Worm (Caenorhabditis elegans) whole organism, midembryonic: ENCODE measurements around the gene klp-7.
"Not testable (repeated sequence)": the region's sequence is repeated elsewhere in the genome, so short reads cannot be mapped to it uniquely, and the experiment has no call there.

Source experiments
- T22C8.4 ChIP-seq: fragments of 200-800 bp; sonication (Bioruptor generic); IDR thresholded peaks from 2 replicates; pipeline ENCODE4 v1.3.6; 2022; ENCODE audit warnings: missing genetic modification characterization, missing compliant biosample characterization
- cog-1 ChIP-seq: sonication (generic microtip); optimal IDR thresholded peaks from 2 replicates; lab custom pipeline; 2016; ENCODE audit warnings: missing genetic modification characterization, missing compliant biosample characterization
- flt-1 ChIP-seq: fragments of 200-800 bp; sonication (Bioruptor generic); IDR thresholded peaks from 2 replicates; pipeline ENCODE4 v1.3.6; 2022; ENCODE audit warnings: missing genetic modification characterization, missing compliant biosample characterization
- klf-2 ChIP-seq: fragments of 200-800 bp; sonication (Bioruptor generic); conservative IDR thresholded peaks from 2 replicates; pipeline ENCODE4 v1.3.6; 2022; ENCODE audit warnings: missing genetic modification reagents, missing genetic modification characterization, missing compliant biosample characterization
- med-1 ChIP-seq: sonication (generic microtip); optimal IDR thresholded peaks from 2 replicates; lab custom pipeline; 2017; ENCODE audit warnings: missing genetic modification characterization, mild to moderate bottlenecking, missing compliant biosample characterization, antibody characterized with exemption, missing genetic modification reagents; ENCODE audit not compliant: insufficient read depth
- ref-1 ChIP-seq: fragments of 200-800 bp; sonication (Bioruptor generic); conservative IDR thresholded peaks from 2 replicates; pipeline ENCODE4 v1.3.6; 2022; ENCODE audit warnings: missing genetic modification reagents, missing genetic modification characterization, missing compliant biosample characterization
- tab-1 ChIP-seq: fragments of 200-800 bp; sonication (Bioruptor generic); IDR thresholded peaks from 2 replicates; pipeline ENCODE4 v1.3.6; 2022; ENCODE audit warnings: missing genetic modification characterization, missing compliant biosample characterization
- ztf-23 ChIP-seq: fragments of 200-800 bp; sonication (Bioruptor generic); IDR thresholded peaks from 2 replicates; pipeline ENCODE4 v1.3.6; 2022; ENCODE audit warnings: missing genetic modification reagents, missing genetic modification characterization, missing compliant biosample characterization
- ztf-29 ChIP-seq: fragments of 200-800 bp; sonication (Bioruptor generic); IDR thresholded peaks from 2 replicates; pipeline ENCODE4 v1.3.6; 2022; ENCODE audit warnings: missing genetic modification reagents, missing genetic modification characterization, missing compliant biosample characterization

Gene klp-7

DNA sequence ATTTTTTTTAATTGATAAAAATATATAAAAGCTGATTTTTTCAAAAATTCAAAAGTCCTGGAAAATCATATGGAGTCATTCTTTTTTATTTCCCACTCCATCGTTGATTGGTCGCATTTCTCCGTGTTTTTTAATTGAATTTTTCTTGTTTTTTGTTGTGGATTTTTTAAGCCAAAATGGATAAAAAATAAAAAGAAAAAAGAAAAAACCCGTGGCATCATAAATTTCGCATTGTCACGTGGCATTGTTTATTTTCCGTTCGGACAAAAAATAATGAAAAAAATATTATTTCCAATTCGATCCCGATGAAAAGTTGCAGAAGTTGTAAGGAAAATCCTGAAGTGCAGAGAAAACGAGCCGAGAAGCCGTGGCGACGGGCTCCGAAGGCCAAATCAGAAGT is at the start of gene klp-7:
Gene klp-7, plus strand, starts transcription at position 301 of the 400 bp plus-strand sequence.
- TF ChIP-seq med-1 (GFP tag; lab: Kevin White, UChicago); ztf-23 (GFP tag; lab: Robert Waterston, UW); klf-2 (GFP tag; lab: Robert Waterston, UW): not testable (repeated sequence)

ce11 chrIII:10757540-10757939 is 48.2 kb upstream of the klp-7 start, which contains the start of gene rnf-113:
TSS of gene rnf-113 (minus strand) at chrIII:10757640.
- TF ChIP-seq ztf-23 (GFP tag; lab: Robert Waterston, UW), result no peak
- TF ChIP-seq med-1 (GFP tag; lab: Kevin White, UChicago), result no peak
- no peak for TF ChIP-seq cog-1 (tag; lab: Kevin White, UChicago)
- no peak for TF ChIP-seq ref-1 (GFP tag; lab: Robert Waterston, UW)
- no peak for TF ChIP-seq flt-1
- no peak for TF ChIP-seq T22C8.4 (GFP tag; lab: Robert Waterston, UW)
- TF ChIP-seq tab-1, result no peak
- TF ChIP-seq klf-2 (GFP tag; lab: Robert Waterston, UW), result no peak
- no peak for TF ChIP-seq ztf-29

DNA sequence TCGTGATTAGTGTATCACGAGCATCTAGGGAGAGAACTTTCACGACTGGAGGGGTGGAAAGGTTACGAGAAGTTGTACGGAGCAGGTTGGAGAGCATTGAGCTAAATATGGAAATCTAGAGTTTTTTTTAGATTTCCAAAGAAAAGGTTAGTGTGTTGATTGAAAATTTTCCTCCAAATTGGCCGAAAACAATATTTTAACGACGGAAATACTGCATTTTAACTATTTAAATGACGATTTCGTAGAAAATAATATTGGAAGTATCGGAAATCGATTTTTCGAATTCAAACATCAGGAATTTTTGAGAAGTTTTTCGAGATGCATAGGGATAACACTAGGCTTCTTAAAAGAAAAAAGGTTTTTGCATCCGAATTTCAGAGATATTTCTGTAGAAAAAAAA is 47.3 kb upstream of the klp-7 start, which contains the start of gene K01G5.10:
Gene K01G5.10, minus strand, starts transcription at position 101 of the 400 bp plus-strand sequence.
- TF ChIP-seq cog-1 (tag; lab: Kevin White, UChicago), result no peak
- no peak for TF ChIP-seq klf-2 (GFP tag; lab: Robert Waterston, UW)
- no peak for TF ChIP-seq ztf-23 (GFP tag; lab: Robert Waterston, UW)
- TF ChIP-seq tab-1, result no peak
- TF ChIP-seq T22C8.4 (GFP tag; lab: Robert Waterston, UW), result no peak
- TF ChIP-seq ztf-29, result no peak
- TF ChIP-seq med-1 (GFP tag; lab: Kevin White, UChicago), result no peak
- no peak for TF ChIP-seq ref-1 (GFP tag; lab: Robert Waterston, UW)
- no peak for TF ChIP-seq flt-1

ce11 chrIII:10759050-10760023 is 46.4 kb upstream of the klp-7 start, which contains the start of gene tasp-1:
TSS of gene tasp-1 (plus strand) at chrIII:10759307.
- TF ChIP-seq ztf-29 (peak; percentile 92), med-1 (GFP tag; lab: Kevin White, UChicago) (peak; percentile 83), ref-1 (GFP tag; lab: Robert Waterston, UW) (peak; percentile 80), tab-1 (peak; percentile 93), flt-1 (peak; percentile 98), cog-1 (tag; lab: Kevin White, UChicago) (peak; percentile 100), ztf-23 (GFP tag; lab: Robert Waterston, UW) (peak; percentile 100), T22C8.4 (GFP tag; lab: Robert Waterston, UW) (peak; percentile 100), klf-2 (GFP tag; lab: Robert Waterston, UW) (peak; percentile 93)

DNA sequence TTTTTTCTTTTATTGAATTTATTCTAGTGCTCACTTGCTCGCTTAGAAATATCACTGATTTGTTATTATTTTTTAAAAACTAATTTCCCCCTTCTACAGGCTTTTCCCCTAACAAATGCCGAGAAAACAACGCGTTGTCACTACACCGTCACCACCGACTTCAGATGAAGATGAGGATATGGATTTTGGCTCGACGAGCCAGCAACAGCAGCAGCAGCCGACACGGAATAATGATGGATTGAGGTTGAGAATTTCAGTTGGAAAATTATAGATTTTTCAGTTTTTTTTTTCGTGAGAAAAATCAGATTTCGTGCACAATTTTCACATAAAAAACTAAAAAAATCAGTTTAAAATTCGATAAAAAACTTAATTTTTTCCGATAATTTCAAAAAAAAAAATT is 42.7 kb upstream of the klp-7 start, which contains the start of gene dpy-28:
Gene dpy-28, plus strand, starts transcription at position 100 of the 400 bp plus-strand sequence.
- TF ChIP-seq flt-1, result no peak
- TF ChIP-seq ztf-29, result no peak
- TF ChIP-seq cog-1 (tag; lab: Kevin White, UChicago), result no peak
- no peak for TF ChIP-seq med-1 (GFP tag; lab: Kevin White, UChicago)
- TF ChIP-seq ref-1 (GFP tag; lab: Robert Waterston, UW), result no peak
- no peak for TF ChIP-seq T22C8.4 (GFP tag; lab: Robert Waterston, UW)
- no peak for TF ChIP-seq klf-2 (GFP tag; lab: Robert Waterston, UW)
- no peak for TF ChIP-seq ztf-23 (GFP tag; lab: Robert Waterston, UW)
- TF ChIP-seq tab-1, result no peak

- TF ChIP-seq ztf-29, result no peak
- TF ChIP-seq T22C8.4 (GFP tag; lab: Robert Waterston, UW), result no peak
- TF ChIP-seq med-1 (GFP tag; lab: Kevin White, UChicago), result no peak
- no peak for TF ChIP-seq tab-1
- no peak for TF ChIP-seq cog-1 (tag; lab: Kevin White, UChicago)
- no peak for TF ChIP-seq flt-1
- TF ChIP-seq ztf-23 (GFP tag; lab: Robert Waterston, UW), result no peak
- TF ChIP-seq klf-2 (GFP tag; lab: Robert Waterston, UW), result no peak
- no peak for TF ChIP-seq ref-1 (GFP tag; lab: Robert Waterston, UW)
These were observed 36.0 kb upstream of the klp-7 start for ce11 chrIII:10769693-10770092.

ce11 chrIII:10781553-10781952 is 24.2 kb upstream of the klp-7 start, which contains the start of gene ptr-19:
TSS of gene ptr-19 (plus strand) at chrIII:10781853.
- no peak for TF ChIP-seq ref-1 (GFP tag; lab: Robert Waterston, UW)
- TF ChIP-seq klf-2 (GFP tag; lab: Robert Waterston, UW), result no peak
- TF ChIP-seq ztf-29, result no peak
- TF ChIP-seq cog-1 (tag; lab: Kevin White, UChicago), result no peak

DNA sequence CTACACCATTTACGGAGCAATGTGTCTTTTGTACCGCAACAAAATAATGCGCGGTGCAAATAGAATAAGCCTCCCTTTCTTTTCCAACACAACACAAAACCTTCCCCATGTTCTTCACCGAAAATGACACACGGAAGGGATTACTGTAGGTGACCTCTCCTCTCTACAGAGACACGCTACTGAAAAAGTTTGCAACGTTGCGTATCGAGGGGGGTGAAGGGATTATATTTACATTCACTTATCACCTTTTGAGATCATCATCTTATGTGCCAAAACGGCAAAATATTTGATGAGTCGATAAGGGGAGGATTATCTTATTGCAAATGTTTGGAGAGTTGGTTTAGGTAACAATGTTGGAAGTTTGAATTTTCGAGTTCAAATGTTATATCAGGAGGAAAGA is 22.7 kb upstream of the klp-7 start:
- TF ChIP-seq cog-1 (tag; lab: Kevin White, UChicago) (peak; percentile 8), ztf-23 (GFP tag; lab: Robert Waterston, UW) (no peak)

DNA sequence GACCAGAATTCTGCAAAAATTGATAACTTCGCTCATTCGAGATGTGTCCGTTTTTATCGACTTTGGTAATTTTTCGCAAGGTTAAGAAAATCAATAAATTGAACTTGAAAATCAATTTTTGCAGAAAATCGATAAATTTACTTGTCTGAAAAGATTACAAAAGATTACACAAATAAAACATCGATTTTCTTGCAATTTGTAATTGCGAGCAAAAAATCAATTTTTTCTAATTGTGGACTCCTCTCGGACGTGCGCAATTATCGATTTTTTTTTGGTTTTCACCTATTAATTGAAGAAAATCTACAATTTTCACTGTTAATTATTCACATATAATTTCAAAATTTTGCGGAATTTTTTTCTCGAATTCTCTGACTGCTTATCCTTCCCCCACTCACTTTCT is 14.5 kb upstream of the klp-7 start:
- TF ChIP-seq tab-1 (no peak), T22C8.4 (GFP tag; lab: Robert Waterston, UW) (peak; percentile 73), med-1 (GFP tag; lab: Kevin White, UChicago) (no peak), cog-1 (tag; lab: Kevin White, UChicago) (no peak)
